Worm (Caenorhabditis elegans): ENCODE data around the gene F49E12.10.
"Not testable (repeated sequence)": the region's sequence is repeated elsewhere in the genome, so short reads cannot be mapped to it uniquely, and the experiment has no call there.

F49E12.10 gene

ce11 chrII:8412061-8412721 lies 21.3 kb downstream of the F49E12.10 start, which contains the start of gene efl-3:
efl-3 (plus strand) TSS chrII:8412671.
- TF ChIP-seq him-1 (tag; optimal IDR thresholded peaks at IDR 0.05) (no peak), W03F9.2 (tag; optimal IDR thresholded peaks at IDR 0.05) (no peak), dao-5 (tag; optimal IDR thresholded peaks at IDR 0.05) (no peak)

DNA sequence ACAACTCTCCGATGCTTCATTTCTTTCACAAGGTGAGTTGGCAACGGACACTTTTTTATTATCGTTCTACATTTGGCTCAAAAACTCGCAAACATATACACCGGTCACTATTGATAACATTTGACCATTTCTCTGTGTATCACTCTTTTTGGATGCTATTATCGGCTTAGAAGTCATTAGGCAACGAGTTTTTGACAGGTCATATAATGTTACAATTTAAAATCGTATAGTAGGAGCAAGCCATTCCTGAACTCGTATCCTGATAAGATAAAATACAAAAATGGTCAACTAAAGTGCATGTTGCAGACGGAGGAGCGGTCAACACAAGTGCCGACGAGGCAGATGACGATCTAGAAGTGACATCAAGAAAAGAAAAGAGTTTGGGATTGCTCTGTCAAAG lies 22.1 kb downstream of the F49E12.10 start:
- TF ChIP-seq W03F9.2 (tag; optimal IDR thresholded peaks at IDR 0.05), result no peak
- TF ChIP-seq him-1 (tag; optimal IDR thresholded peaks at IDR 0.05), result no peak
- TF ChIP-seq dao-5 (tag; optimal IDR thresholded peaks at IDR 0.05), result no peak

DNA sequence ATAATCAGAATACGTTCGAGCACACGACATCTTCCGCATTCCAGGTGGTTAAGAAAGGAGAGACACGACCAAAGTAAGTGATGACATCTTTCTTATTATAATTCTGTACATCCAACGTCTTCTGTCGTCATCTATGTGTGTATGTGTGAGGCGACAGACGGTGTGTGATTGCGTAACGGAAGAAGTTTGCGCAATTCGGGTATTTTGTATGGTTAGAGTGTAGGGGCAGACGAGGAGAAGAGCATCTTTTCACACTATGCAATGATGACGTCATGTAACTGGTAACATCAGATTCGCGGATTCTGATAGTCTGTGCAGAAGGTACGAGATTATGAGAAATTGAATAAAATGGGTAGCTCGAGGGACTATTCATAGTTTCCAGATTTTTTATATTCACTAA lies 24.2 kb downstream of the F49E12.10 start:
- no peak for TF ChIP-seq dao-5 (tag; optimal IDR thresholded peaks at IDR 0.05)
- no peak for TF ChIP-seq W03F9.2 (tag; optimal IDR thresholded peaks at IDR 0.05)
- no peak for TF ChIP-seq him-1 (tag; optimal IDR thresholded peaks at IDR 0.05)

DNA sequence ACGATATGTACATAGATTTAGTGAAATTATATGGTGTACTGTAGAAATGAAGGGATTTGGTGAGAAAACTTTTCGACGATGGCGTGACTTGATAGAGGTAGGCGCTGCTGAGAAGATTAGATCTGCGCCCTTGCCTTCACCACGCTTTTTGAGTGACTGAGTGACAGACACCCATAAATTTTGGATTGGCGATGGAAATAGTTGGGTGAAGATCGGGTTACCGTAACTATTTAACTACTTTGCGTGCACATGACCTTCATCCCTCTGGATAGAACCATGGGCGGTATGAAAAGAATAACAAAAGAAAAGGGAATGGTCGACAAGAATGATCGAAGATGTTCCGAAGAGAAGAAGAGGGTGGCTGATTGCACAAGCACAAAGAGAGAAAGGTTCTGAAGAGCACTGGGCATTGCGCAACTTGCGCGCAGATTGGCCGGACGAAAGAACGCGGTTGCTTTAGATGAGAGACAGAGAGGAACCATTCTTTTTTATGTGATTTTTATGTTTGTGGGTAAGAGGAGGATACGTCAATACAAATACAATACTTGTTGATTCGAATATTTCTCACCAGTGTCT lies 24.7 kb downstream of the F49E12.10 start:
- TF ChIP-seq him-1 (tag; optimal IDR thresholded peaks at IDR 0.05), result no peak
- no peak for TF ChIP-seq dao-5 (tag; optimal IDR thresholded peaks at IDR 0.05)
- no peak for TF ChIP-seq W03F9.2 (tag; optimal IDR thresholded peaks at IDR 0.05)

DNA sequence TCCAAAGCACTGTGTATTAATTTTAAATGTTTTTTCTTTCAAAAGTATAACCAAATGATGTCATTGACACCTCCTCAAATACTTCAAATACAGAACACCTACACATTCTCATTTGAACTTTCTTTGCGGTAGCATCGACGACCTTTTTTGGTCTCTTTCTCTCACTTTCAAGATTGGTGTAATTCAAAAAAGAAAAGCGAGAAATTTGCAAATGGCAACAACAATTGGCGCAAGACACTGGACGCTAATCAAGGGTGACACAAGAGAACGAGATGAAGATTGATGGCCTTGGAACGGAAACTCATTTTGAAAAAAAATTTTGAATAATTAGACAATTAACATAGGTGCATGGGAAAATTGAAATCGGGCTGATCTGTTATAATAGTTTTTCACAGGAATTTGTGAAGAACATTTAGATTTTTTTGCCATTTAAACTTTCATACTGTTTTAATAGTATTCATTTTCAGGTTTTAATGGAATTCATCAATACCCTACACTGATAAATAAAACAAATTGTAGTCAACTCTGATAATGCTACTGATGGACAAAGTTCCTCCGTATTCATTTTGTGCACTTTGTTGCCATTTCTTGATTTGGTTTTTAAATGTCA lies 26.3 kb downstream of the F49E12.10 start, which contains the start of gene fdgt-2:
Gene fdgt-2 (plus strand): TSS at position 560 of the 610 bp plus-strand sequence.
- no peak for TF ChIP-seq W03F9.2 (tag; optimal IDR thresholded peaks at IDR 0.05)
- TF ChIP-seq him-1 (tag; optimal IDR thresholded peaks at IDR 0.05), result no peak

ce11 chrII:8419015-8419414 lies 28.2 kb downstream of the F49E12.10 start:
- TF ChIP-seq dao-5 (tag; optimal IDR thresholded peaks at IDR 0.05), result no peak
- no peak for TF ChIP-seq him-1 (tag; optimal IDR thresholded peaks at IDR 0.05)
- TF ChIP-seq W03F9.2 (tag; optimal IDR thresholded peaks at IDR 0.05), result no peak

- not testable (repeated sequence) for TF ChIP-seq him-1, dao-5, W03F9.2 (tag; optimal IDR thresholded peaks at IDR 0.05)
Measured at ce11 chrII:8419798-8420197, 28.9 kb downstream of the F49E12.10 start, which contains the start of gene F14E5.8. F14E5.8 (plus strand) TSS chrII:8420098.

ce11 chrII:8420775-8421388 lies 30.0 kb downstream of the F49E12.10 start:
- TF ChIP-seq him-1 (tag; optimal IDR thresholded peaks at IDR 0.05) (no peak), dao-5 (tag; optimal IDR thresholded peaks at IDR 0.05) (no peak), W03F9.2 (tag; optimal IDR thresholded peaks at IDR 0.05) (no peak)

- TF ChIP-seq dao-5 (tag; optimal IDR thresholded peaks at IDR 0.05) (no peak), him-1 (tag; optimal IDR thresholded peaks at IDR 0.05) (no peak), W03F9.2 (tag; optimal IDR thresholded peaks at IDR 0.05) (no peak)
Measured at ce11 chrII:8428758-8428946, 37.8 kb downstream of the F49E12.10 start, which contains the start of gene F14E5.2. F14E5.2 (minus strand) TSS chrII:8428858.

DNA sequence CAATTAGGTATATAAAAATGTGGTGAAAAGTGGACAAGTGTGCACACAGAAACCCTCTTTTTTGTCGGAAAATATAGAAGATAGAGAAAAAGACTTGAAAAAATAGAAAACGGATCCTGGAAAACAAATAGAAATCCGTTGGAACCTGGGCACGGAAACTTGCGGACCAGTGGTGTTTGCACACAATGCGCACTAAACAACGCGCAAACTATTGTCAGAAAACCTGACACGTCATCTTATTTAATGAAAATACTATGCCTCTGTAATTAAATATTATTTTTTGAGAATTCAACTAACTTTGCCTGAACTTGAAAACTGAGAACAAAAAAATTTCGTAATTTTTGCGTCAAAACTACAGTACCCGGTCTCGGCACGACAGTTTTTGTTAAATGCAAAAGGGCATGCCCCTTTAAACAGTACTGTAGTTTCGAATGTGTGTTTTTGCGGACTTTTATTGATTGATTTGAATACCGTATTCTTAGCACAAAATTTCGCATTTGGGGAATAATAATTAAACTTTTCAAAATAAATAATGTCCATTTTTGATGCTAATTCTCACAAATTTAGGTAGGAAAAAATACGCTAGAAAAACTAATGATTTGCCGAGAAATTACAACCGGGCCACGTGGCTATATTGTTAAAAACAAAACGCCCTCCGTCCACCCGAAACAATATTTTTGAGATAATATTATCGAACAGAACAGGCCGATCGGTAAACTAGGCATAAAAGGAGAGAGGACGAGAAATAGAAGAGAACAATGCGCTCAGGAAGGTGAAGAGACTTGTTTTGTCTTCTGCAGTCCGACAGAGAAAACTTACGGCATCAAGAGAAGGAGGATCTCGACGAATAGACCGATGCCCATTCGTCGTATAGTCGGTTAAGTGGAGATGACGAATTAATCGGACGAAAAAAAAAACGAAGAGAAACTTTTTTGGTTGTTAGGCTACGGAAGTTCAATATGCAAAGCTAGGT lies 38.4 kb downstream of the F49E12.10 start:
- peak; percentile 31 for TF ChIP-seq W03F9.2 (tag; optimal IDR thresholded peaks at IDR 0.05)
- TF ChIP-seq him-1 (tag; optimal IDR thresholded peaks at IDR 0.05), result no peak

DNA sequence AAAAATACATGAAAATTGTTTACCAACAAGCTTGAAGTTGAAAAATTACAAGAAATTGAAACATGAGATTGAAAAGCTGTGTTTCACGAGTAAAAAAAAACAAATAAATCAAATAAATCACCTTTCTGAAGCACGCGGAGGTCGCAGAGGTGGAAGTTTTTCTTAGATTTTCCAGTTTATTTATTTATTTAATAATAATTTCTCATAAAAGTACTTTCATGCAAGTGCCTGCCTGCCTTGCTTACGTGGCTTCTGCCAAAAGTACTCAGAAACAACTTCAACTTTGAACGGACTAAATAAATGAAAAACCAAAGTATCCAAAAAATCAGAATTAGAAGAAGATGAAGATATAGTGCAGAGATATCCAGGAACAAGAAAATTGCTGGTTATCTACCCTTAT lies 41.1 kb downstream of the F49E12.10 start, which contains the start of gene acp-2:
Gene acp-2 (minus strand): TSS at position 101 of the 400 bp plus-strand sequence.
- TF ChIP-seq him-1 (tag; optimal IDR thresholded peaks at IDR 0.05), result no peak
- TF ChIP-seq W03F9.2 (tag; optimal IDR thresholded peaks at IDR 0.05), result no peak
- no peak for TF ChIP-seq dao-5 (tag; optimal IDR thresholded peaks at IDR 0.05)

DNA sequence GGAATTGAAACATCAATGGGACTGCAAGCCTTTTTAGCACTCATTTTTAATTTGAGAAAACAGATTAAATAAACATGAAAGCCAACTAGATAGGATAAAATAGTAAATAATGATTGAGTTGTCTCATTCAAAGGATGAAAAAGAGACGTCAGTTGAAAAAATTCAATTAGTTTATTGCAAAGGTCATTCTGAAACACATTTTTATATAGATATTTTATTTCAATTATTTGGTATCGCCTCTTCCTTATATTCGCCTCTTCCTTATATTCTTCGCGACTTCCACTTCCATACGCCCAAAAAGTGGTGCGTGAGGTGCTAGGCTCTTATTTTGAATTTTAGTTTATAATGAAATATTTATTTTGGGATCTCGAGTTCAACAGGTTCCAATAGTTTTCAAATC lies 44.2 kb downstream of the F49E12.10 start, which contains the start of gene acp-4:
Gene acp-4 (minus strand): TSS at position 101 of the 400 bp plus-strand sequence.
- TF ChIP-seq dao-5 (tag; optimal IDR thresholded peaks at IDR 0.05) (no peak), him-1 (tag; optimal IDR thresholded peaks at IDR 0.05) (no peak)

- no peak for TF ChIP-seq dao-5 (tag; optimal IDR thresholded peaks at IDR 0.05)
- no peak for TF ChIP-seq W03F9.2 (tag; optimal IDR thresholded peaks at IDR 0.05)
- TF ChIP-seq him-1 (tag; optimal IDR thresholded peaks at IDR 0.05), result no peak
Measured at ce11 chrII:8437035-8437434, 46.2 kb downstream of the F49E12.10 start, which contains the start of gene acp-3. acp-3 (minus strand) TSS chrII:8437135.

Data from whole organism, L4/young adult.